Fruit fly (Drosophila melanogaster) whole organism, embryonic: ENCODE data around the gene Lim1.

ENCODE experiments used
- Ada2b ChIP-seq: fragments of 200-800 bp; sonication (Bioruptor generic); IDR thresholded peaks from 2 replicates; pipeline ENCODE4 v1.3.6; 2022; ENCODE audit warnings: missing biosample characterization, missing genetic modification characterization
- Adf1 ChIP-seq: fragments of 200-800 bp; sonication (Bioruptor generic); IDR thresholded peaks from 2 replicates; pipeline ENCODE4 v1.3.6; 2022; ENCODE audit warnings: missing biosample characterization, missing genetic modification characterization
- Awh ChIP-seq: fragments of 200-800 bp; sonication (Bioruptor generic); IDR thresholded peaks from 2 replicates; pipeline ENCODE4, ENCODE4 v1.3.6; 2022; ENCODE audit warnings: missing biosample characterization, missing genetic modification characterization
- Blimp-1 ChIP-seq: fragments of 200-800 bp; sonication (Bioruptor generic); optimal IDR thresholded peaks from 3 replicates; lab custom pipeline; 2018; ENCODE audit warnings: missing biosample characterization, missing genetic modification characterization, mild to moderate bottlenecking, moderate library complexity, missing genetic modification reagents
- CG10543 ChIP-seq: fragments of 200-800 bp; sonication (Bioruptor generic); optimal IDR thresholded peaks from 3 replicates; lab custom pipeline; 2017; ENCODE audit warnings: missing biosample characterization, mild to moderate bottlenecking, missing genetic modification characterization, moderate library complexity
- CG10979 ChIP-seq: fragments of 200-800 bp; sonication (Bioruptor generic); optimal IDR thresholded peaks from 2 replicates; lab custom pipeline; 2018; ENCODE audit warnings: missing biosample characterization, mild to moderate bottlenecking, missing genetic modification characterization, moderate library complexity
- CG11504 ChIP-seq: fragments of 200-800 bp; sonication (Bioruptor generic); optimal IDR thresholded peaks from 3 replicates; lab custom pipeline; 2019; ENCODE audit warnings: missing biosample characterization, mild to moderate bottlenecking, missing genetic modification characterization, moderate library complexity
- CG11560 ChIP-seq: fragments of 200-800 bp; sonication (Bioruptor generic); IDR thresholded peaks from 3 replicates; pipeline ENCODE4 v1.3.6; 2022; ENCODE audit warnings: missing biosample characterization, missing genetic modification characterization
- CG13424 ChIP-seq: fragments of 200-800 bp; sonication (Bioruptor generic); optimal IDR thresholded peaks from 2 replicates; lab custom pipeline; 2019; ENCODE audit warnings: missing biosample characterization, mild to moderate bottlenecking, missing genetic modification characterization, moderate library complexity
- CG13624 ChIP-seq: fragments of 200-800 bp; sonication (Bioruptor generic); optimal IDR thresholded peaks from 2 replicates; lab custom pipeline; 2016; ENCODE audit warnings: missing biosample characterization, missing genetic modification characterization
- CG14710 ChIP-seq: fragments of 200-800 bp; sonication (Bioruptor generic); optimal IDR thresholded peaks from 3 replicates; lab custom pipeline; 2019; ENCODE audit warnings: missing biosample characterization, mild to moderate bottlenecking, missing genetic modification characterization, moderate library complexity
- CG1603 ChIP-seq: fragments of 200-800 bp; sonication (Bioruptor generic); optimal IDR thresholded peaks from 2 replicates; lab custom pipeline; 2019; ENCODE audit warnings: missing biosample characterization, mild to moderate bottlenecking, missing genetic modification characterization, moderate library complexity
- CG16815 ChIP-seq: fragments of 200-800 bp; sonication (Bioruptor generic); optimal IDR thresholded peaks from 3 replicates; lab custom pipeline; 2017; ENCODE audit warnings: missing biosample characterization, mild to moderate bottlenecking, missing genetic modification characterization
- CG17328 ChIP-seq: fragments of 200-800 bp; sonication (Bioruptor generic); IDR thresholded peaks from 2 replicates; pipeline ENCODE4 v1.3.6; 2022; ENCODE audit warnings: missing biosample characterization, missing genetic modification characterization
- CG17385 ChIP-seq: fragments of 200-800 bp; sonication (Bioruptor generic); optimal IDR thresholded peaks from 3 replicates; lab custom pipeline; 2018; ENCODE audit warnings: missing biosample characterization, mild to moderate bottlenecking, missing genetic modification characterization
- CG2120 ChIP-seq: fragments of 200-800 bp; sonication (Bioruptor generic); optimal IDR thresholded peaks from 3 replicates; lab custom pipeline; 2016; ENCODE audit warnings: missing biosample characterization, missing genetic modification characterization
- CG2199 ChIP-seq: fragments of 200-800 bp; sonication (Bioruptor generic); IDR thresholded peaks from 3 replicates; pipeline ENCODE4 v1.3.6; 2022; ENCODE audit warnings: missing biosample characterization, missing genetic modification characterization
- CG3065 ChIP-seq: fragments of 200-800 bp; sonication (Bioruptor generic); optimal IDR thresholded peaks from 2 replicates; lab custom pipeline; 2016; ENCODE audit warnings: missing biosample characterization, missing genetic modification characterization
- CG32767 ChIP-seq: fragments of 200-800 bp; sonication (Bioruptor generic); IDR thresholded peaks from 2 replicates; pipeline ENCODE4 v1.3.6; 2022; ENCODE audit warnings: missing biosample characterization, missing genetic modification characterization
- CG6689 ChIP-seq: fragments of 200-800 bp; sonication (Bioruptor generic); IDR thresholded peaks from 2 replicates; pipeline ENCODE4 v1.3.6; 2022; ENCODE audit warnings: missing biosample characterization, missing genetic modification characterization
- CG8089 ChIP-seq: fragments of 200-800 bp; sonication (Bioruptor generic); optimal IDR thresholded peaks from 3 replicates; lab custom pipeline; 2016; ENCODE audit warnings: missing biosample characterization, missing genetic modification characterization
- CG8924 ChIP-seq: fragments of 200-800 bp; optimal IDR thresholded peaks from 3 replicates; lab custom pipeline; 2019; ENCODE audit warnings: missing biosample characterization, mild to moderate bottlenecking, missing genetic modification characterization, moderate library complexity
- E2f2 ChIP-seq: fragments of 200-800 bp; sonication (Bioruptor generic); IDR thresholded peaks from 2 replicates; pipeline ENCODE4 v1.3.6; 2022; ENCODE audit warnings: missing biosample characterization, missing genetic modification characterization
- Ets65A ChIP-seq: fragments of 200-800 bp; sonication (Bioruptor generic); peaks from one replicate; lab custom pipeline; 2016; ENCODE audit warnings: missing biosample characterization, missing genetic modification characterization
- HHEX ChIP-seq: fragments of 200-800 bp; sonication (Bioruptor generic); optimal IDR thresholded peaks from 3 replicates; lab custom pipeline; 2017; ENCODE audit warnings: missing biosample characterization, mild to moderate bottlenecking, missing genetic modification characterization, missing genetic modification reagents
- HLH3B ChIP-seq: fragments of 200-800 bp; sonication (Bioruptor generic); IDR thresholded peaks from 2 replicates; pipeline ENCODE4 v1.3.6; 2022; ENCODE audit warnings: missing biosample characterization, missing genetic modification characterization
- HLHmδ ChIP-seq: fragments of 200-800 bp; sonication (Bioruptor generic); optimal IDR thresholded peaks from 2 replicates; lab custom pipeline; 2018; ENCODE audit warnings: missing biosample characterization, mild to moderate bottlenecking, missing genetic modification characterization, moderate library complexity
- Hr78 ChIP-seq, 2 experiments: fragments of 200-800 bp in 1 of 2; fragments of >200 bp in 1 of 2; sonication (Bioruptor generic) in 1 of 2; optimal IDR thresholded peaks; 2 replicates each; lab custom pipeline; 2017 to 2019; ENCODE audit warnings: missing biosample characterization in 2 of 2, missing genetic modification characterization in 2 of 2, mild to moderate bottlenecking in 1 of 2, moderate library complexity in 1 of 2
- Jarid2 ChIP-seq: fragments of 200-800 bp; sonication (Bioruptor generic); optimal IDR thresholded peaks from 3 replicates; lab custom pipeline; 2017; ENCODE audit warnings: mild to moderate bottlenecking, missing biosample characterization, missing genetic modification reagents, missing genetic modification characterization
- MTF-1 ChIP-seq: fragments of 200-800 bp; sonication (Bioruptor generic); optimal IDR thresholded peaks from 2 replicates; lab custom pipeline; 2018; ENCODE audit warnings: missing biosample characterization, mild to moderate bottlenecking, missing genetic modification characterization, borderline replicate concordance
- Oli ChIP-seq: fragments of 200-800 bp; sonication (Bioruptor generic); optimal IDR thresholded peaks from 2 replicates; lab custom pipeline; 2018; ENCODE audit warnings: missing biosample characterization, mild to moderate bottlenecking, missing genetic modification characterization, moderate library complexity
- Tbp ChIP-seq: fragments of >200 bp; optimal IDR thresholded peaks from 2 replicates; lab custom pipeline; 2018; ENCODE audit warnings: missing biosample characterization, missing genetic modification characterization
- Trl ChIP-seq, 3 experiments: fragments of >200 bp in 2 of 3; fragments of 200-800 bp in 1 of 3; sonication (Bioruptor generic) in 1 of 3; optimal IDR thresholded peaks; 2 replicates in 1 of 3; 3 replicates in 2 of 3; lab custom pipeline; 2016 to 2017; ENCODE audit warnings: missing biosample characterization in 1 of 3, missing genetic modification characterization in 1 of 3
- ab ChIP-seq: fragments of 200-800 bp; sonication (Bioruptor generic); optimal IDR thresholded peaks from 2 replicates; lab custom pipeline; 2016; ENCODE audit warnings: missing biosample characterization, missing genetic modification characterization
- ara ChIP-seq: fragments of 200-800 bp; sonication (Bioruptor generic); IDR thresholded peaks from 2 replicates; pipeline ENCODE4 v1.3.6; 2022; ENCODE audit warnings: missing biosample characterization, missing genetic modification characterization
- h ChIP-seq: fragments of >200 bp; optimal IDR thresholded peaks from 2 replicates; lab custom pipeline; 2017
- hkb ChIP-seq, 2 experiments: fragments of 200-800 bp in 1 of 2; fragments of >200 bp in 1 of 2; sonication (Bioruptor generic) in 1 of 2; IDR thresholded peaks in 1 of 2; optimal IDR thresholded peaks in 1 of 2; 2 replicates each; pipeline versions ENCODE4 v1.3.6 to Lab custom; 2017 to 2022; ENCODE audit warnings: missing biosample characterization in 1 of 2, missing genetic modification characterization in 1 of 2
- ind ChIP-seq: fragments of 200-800 bp; sonication (Bioruptor generic); optimal IDR thresholded peaks from 3 replicates; lab custom pipeline; 2016; ENCODE audit warnings: missing biosample characterization, missing genetic modification characterization
- knrl ChIP-seq: fragments of 200-800 bp; sonication (Bioruptor generic); IDR thresholded peaks from 3 replicates; pipeline ENCODE4 v1.3.6; 2022; ENCODE audit warnings: missing biosample characterization, missing genetic modification characterization; ENCODE audit not compliant: partially characterized antibody
- lmd ChIP-seq: fragments of 200-800 bp; sonication (Bioruptor generic); IDR thresholded peaks from 2 replicates; pipeline ENCODE4 v1.3.6; 2022; ENCODE audit warnings: missing biosample characterization, missing genetic modification characterization
- nmo ChIP-seq: fragments of 200-800 bp; sonication (Bioruptor generic); optimal IDR thresholded peaks from 2 replicates; lab custom pipeline; 2018; ENCODE audit warnings: missing biosample characterization, mild to moderate bottlenecking, missing genetic modification characterization, moderate library complexity
- pan ChIP-seq, 4 experiments: fragments of >200 bp in 3 of 4; fragments of 200-800 bp in 1 of 4; sonication (Bioruptor generic) in 1 of 4; optimal IDR thresholded peaks in 3 of 4; IDR thresholded peaks in 1 of 4; 2 replicates each; pipeline versions ENCODE4 v1.3.6 to Lab custom; 2017 to 2022; ENCODE audit warnings: missing biosample characterization in 2 of 4, missing genetic modification characterization in 2 of 4, mixed read lengths in 1 of 4
- pum ChIP-seq: fragments of 200-800 bp; sonication (Bioruptor generic); optimal IDR thresholded peaks from 2 replicates; lab custom pipeline; 2016; ENCODE audit warnings: missing biosample characterization, missing genetic modification characterization
- row ChIP-seq: fragments of 200-800 bp; sonication (Bioruptor generic); IDR thresholded peaks from 3 replicates; pipeline ENCODE4 v1.3.6; 2022; ENCODE audit warnings: missing biosample characterization, missing genetic modification characterization
- sens ChIP-seq: fragments of 200-800 bp; sonication (Bioruptor generic); peaks from one replicate; lab custom pipeline; 2016; ENCODE audit warnings: missing biosample characterization, missing genetic modification characterization
- slbo ChIP-seq: fragments of 200-800 bp; sonication (Bioruptor generic); IDR thresholded peaks from 2 replicates; pipeline ENCODE4 v1.3.6; 2022; ENCODE audit warnings: missing biosample characterization, missing genetic modification characterization
- slp2 ChIP-seq: fragments of 200-800 bp; sonication (Bioruptor generic); optimal IDR thresholded peaks from 2 replicates; lab custom pipeline; 2016; ENCODE audit warnings: missing biosample characterization, missing genetic modification characterization
- usp ChIP-seq: fragments of >200 bp; optimal IDR thresholded peaks from 2 replicates; lab custom pipeline; 2017; ENCODE audit warnings: missing biosample characterization, missing genetic modification characterization
- zen2 ChIP-seq: fragments of 200-800 bp; sonication (Bioruptor generic); IDR thresholded peaks from 3 replicates; pipeline ENCODE4 v1.3.6; 2022; ENCODE audit warnings: missing biosample characterization, missing genetic modification characterization; ENCODE audit not compliant: partially characterized antibody

Lim1 gene

DNA sequence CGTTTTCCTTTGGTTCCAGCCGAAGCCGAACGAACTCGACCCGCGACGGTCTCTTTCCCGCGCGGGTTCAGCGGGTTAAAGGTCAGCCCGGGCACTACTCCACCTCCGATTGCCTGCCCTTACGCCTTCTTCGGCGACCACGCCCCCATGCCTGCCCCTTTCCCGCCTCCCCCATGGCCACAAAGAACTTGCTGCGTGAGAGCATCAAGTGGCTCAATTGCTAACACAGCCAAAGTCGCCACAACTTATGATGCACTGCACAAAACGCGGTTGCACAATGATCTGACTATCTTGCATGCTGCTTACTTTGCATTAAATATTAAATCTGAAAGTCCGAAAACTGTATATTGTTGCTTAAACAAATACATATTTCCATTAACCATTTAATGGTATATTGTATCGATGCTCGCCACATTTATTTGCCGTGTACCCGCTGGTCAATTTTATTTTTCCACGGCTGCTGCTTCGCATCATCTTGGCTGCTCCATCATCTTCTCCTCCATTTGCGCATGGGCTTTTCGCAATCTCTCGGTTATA, 5.3 kb downstream of the Lim1 start:
- TF ChIP-seq h (no peak), Awh (GFP tag; lab: Robert Waterston, UW) (peak; percentile 54; the same call in 1 of the 2 replicates), CG8089 (no peak), knrl (GFP tag; lab: Robert Waterston, UW) (no peak), CG11560 (no peak), sens (GFP tag; lab: Kevin White, UChicago) (peak; percentile 70), hkb (optimal IDR thresholded peaks at IDR 0.05; lab: Kevin White, UChicago) (no peak), hkb (GFP tag; IDR thresholded peaks at IDR 0.05; lab: Robert Waterston, UW) (peak; percentile 50; the same call in 1 of the 2 replicates), CG14710 (tag; lab: Kevin White, UChicago) (peak; percentile 2), ara (GFP tag; lab: Robert Waterston, UW) (peak; percentile 44; the same call in 1 of the 2 replicates), ind (GFP tag; lab: Kevin White, UChicago) (no peak), CG13624 (GFP tag; lab: Kevin White, UChicago) (no peak), Trl (optimal IDR thresholded peaks at IDR 0.05; lab: Kevin White, UChicago) (no peak), Trl (GFP tag; optimal IDR thresholded peaks at IDR 0.05; lab: Kevin White, UChicago) (no peak), HHEX (GFP tag; lab: Kevin White, UChicago) (no peak), CG17385 (GFP tag; lab: Kevin White, UChicago) (no peak), lmd (GFP tag; lab: Robert Waterston, UW) (0 out of 2 replicates have a peak, but pooled peaks have one; percentile 7), CG10979 (tag; lab: Kevin White, UChicago) (peak; percentile 29), Blimp-1 (GFP tag; lab: Kevin White, UChicago) (peak; percentile 7), CG1603 (peak; percentile 62), ab (GFP tag; lab: Kevin White, UChicago) (no peak), usp (no peak), Ada2b (peak; percentile 46; the same call in 1 of the 2 replicates), CG3065 (no peak), Jarid2 (GFP tag; lab: Kevin White, UChicago) (no peak), Adf1 (GFP tag; lab: Robert Waterston, UW) (no peak), nmo (GFP tag; lab: Kevin White, UChicago) (no peak), CG2120 (GFP tag; lab: Kevin White, UChicago) (no peak), CG10543 (GFP tag; lab: Kevin White, UChicago) (no peak), CG8924 (tag; lab: Kevin White, UChicago) (no peak), CG13424 (no peak), Tbp (GFP tag; lab: Kevin White, UChicago) (no peak), HLH3B (GFP tag; lab: Robert Waterston, UW) (0 out of 2 replicates have a peak, but pooled peaks have one; percentile 15), CG32767 (GFP tag; lab: Robert Waterston, UW) (no peak), slbo (GFP tag; lab: Robert Waterston, UW) (peak; percentile 30; the same call in 1 of the 2 replicates), pum (GFP tag; lab: Kevin White, UChicago) (peak; percentile 7), row (GFP tag; lab: Robert Waterston, UW) (0 out of 3 replicates have a peak, but pooled peaks have one; percentile 19), CG11504 (peak; percentile 17), Oli (tag; lab: Kevin White, UChicago) (peak; percentile 20), zen2 (GFP tag; lab: Robert Waterston, UW) (no peak), CG2199 (GFP tag; lab: Robert Waterston, UW) (0 out of 3 replicates have a peak, but pooled peaks have one; percentile 35), MTF-1 (GFP tag; lab: Kevin White, UChicago) (no peak), CG16815 (GFP tag; lab: Kevin White, UChicago) (no peak), pan (optimal IDR thresholded peaks at IDR 0.05; lab: Kevin White, UChicago) (no peak), pan (GFP tag; optimal IDR thresholded peaks at IDR 0.05 in 1 of 2, IDR thresholded peaks at IDR 0.05 in 1 of 2) (peak in 1 of 2 experiments; percentile 8), slp2 (no peak), E2f2 (GFP tag; lab: Robert Waterston, UW) (no peak), HLHmδ (GFP tag; lab: Kevin White, UChicago) (no peak), CG17328 (GFP tag; lab: Robert Waterston, UW) (0 out of 2 replicates have a peak, but pooled peaks have one; percentile 23), Ets65A (GFP tag; lab: Kevin White, UChicago) (peak; percentile 90), CG6689 (peak; percentile 40; the same call in 1 of the 2 replicates), Hr78 (GFP tag; optimal IDR thresholded peaks at IDR 0.05; lab: Kevin White, UChicago) (peak in 1 of 2 experiments; percentile 60)
